Fruit fly (Drosophila melanogaster) whole organism, prepupa: ENCODE results near the gene CG9522.

Source experiments
- CG10669 ChIP-seq: fragments of 200-800 bp; sonication (Bioruptor generic); optimal IDR thresholded peaks from 3 replicates; lab custom pipeline; 2018; ENCODE audit warnings: missing biosample characterization, mild to moderate bottlenecking, missing genetic modification characterization, moderate library complexity
- CG11294 ChIP-seq: fragments of 200-800 bp; sonication (Bioruptor generic); IDR thresholded peaks from 2 replicates; pipeline ENCODE4 v1.3.6; 2022; ENCODE audit warnings: missing biosample characterization, missing genetic modification characterization
- CG11762 ChIP-seq: fragments of 200-800 bp; sonication (Bioruptor generic); optimal IDR thresholded peaks from 3 replicates; lab custom pipeline; 2016; ENCODE audit warnings: missing biosample characterization, missing genetic modification characterization; ENCODE audit not compliant: insufficient read depth
- CG16779 ChIP-seq: fragments of 200-800 bp; sonication (Bioruptor generic); optimal IDR thresholded peaks from 3 replicates; lab custom pipeline; 2017; ENCODE audit warnings: missing biosample characterization, mild to moderate bottlenecking, missing genetic modification characterization
- CG6163 ChIP-seq: fragments of 200-800 bp; sonication (Bioruptor generic); IDR thresholded peaks from 3 replicates; pipeline ENCODE4 v1.3.6; 2022; ENCODE audit warnings: missing biosample characterization, missing genetic modification characterization
- CG6276 ChIP-seq: fragments of 200-800 bp; sonication (Bioruptor generic); optimal IDR thresholded peaks from 2 replicates; lab custom pipeline; 2017; ENCODE audit warnings: missing biosample characterization, mild to moderate bottlenecking, missing genetic modification characterization
- CG6792 ChIP-seq: fragments of 200-800 bp; sonication (Bioruptor generic); optimal IDR thresholded peaks from 3 replicates; lab custom pipeline; 2016; ENCODE audit warnings: missing biosample characterization, missing genetic modification characterization
- CG6854 ChIP-seq: fragments of 200-800 bp; sonication (Bioruptor generic); optimal IDR thresholded peaks from 2 replicates; lab custom pipeline; 2017; ENCODE audit warnings: missing biosample characterization, mild to moderate bottlenecking, missing genetic modification characterization
- CG7368 ChIP-seq: fragments of 200-800 bp; sonication (Bioruptor generic); optimal IDR thresholded peaks from 3 replicates; lab custom pipeline; 2016; ENCODE audit warnings: missing biosample characterization, missing genetic modification characterization
- CG8119 ChIP-seq: fragments of 200-800 bp; sonication (Bioruptor generic); IDR thresholded peaks from 3 replicates; pipeline ENCODE4 v1.3.6; 2022; ENCODE audit warnings: missing biosample characterization, missing genetic modification characterization
- CG8632 ChIP-seq: fragments of 200-800 bp; sonication (Bioruptor generic); optimal IDR thresholded peaks from 3 replicates; lab custom pipeline; 2016; ENCODE audit warnings: missing biosample characterization, missing genetic modification characterization
- Eip75B ChIP-seq: fragments of 200-800 bp; sonication (Bioruptor generic); optimal IDR thresholded peaks from 3 replicates; lab custom pipeline; 2016; ENCODE audit warnings: missing biosample characterization, missing genetic modification characterization
- Eip78C ChIP-seq: fragments of 200-800 bp; sonication (Bioruptor generic); peaks from one replicate; lab custom pipeline; 2016; ENCODE audit warnings: missing biosample characterization, missing genetic modification characterization
- Eip93F ChIP-seq: fragments of 200-800 bp; sonication (Bioruptor generic); optimal IDR thresholded peaks from 2 replicates; lab custom pipeline; 2016; ENCODE audit warnings: missing biosample characterization, mild to moderate bottlenecking, missing genetic modification characterization
- Hr39 ChIP-seq: fragments of 200-800 bp; sonication (Bioruptor generic); optimal IDR thresholded peaks from 2 replicates; lab custom pipeline; 2016; ENCODE audit warnings: missing biosample characterization, missing genetic modification characterization
- Hr4 ChIP-seq: fragments of 200-800 bp; sonication (Bioruptor generic); optimal IDR thresholded peaks from 3 replicates; lab custom pipeline; 2016; ENCODE audit warnings: missing biosample characterization, missing genetic modification characterization
- Met ChIP-seq: fragments of 200-800 bp; sonication (Bioruptor generic); optimal IDR thresholded peaks from 3 replicates; lab custom pipeline; 2016; ENCODE audit warnings: missing biosample characterization, missing genetic modification characterization
- OdsH ChIP-seq: fragments of 200-800 bp; sonication (Bioruptor generic); optimal IDR thresholded peaks from 3 replicates; lab custom pipeline; 2016; ENCODE audit warnings: missing biosample characterization, missing genetic modification characterization
- achi ChIP-seq: fragments of 200-800 bp; sonication (Bioruptor generic); optimal IDR thresholded peaks from 3 replicates; lab custom pipeline; 2016; ENCODE audit warnings: missing biosample characterization, missing genetic modification characterization
- dac ChIP-seq: fragments of 200-800 bp; sonication (Bioruptor generic); optimal IDR thresholded peaks from 2 replicates; lab custom pipeline; 2017; ENCODE audit warnings: missing biosample characterization, mild to moderate bottlenecking, missing genetic modification characterization
- eg ChIP-seq: fragments of 200-800 bp; sonication (Bioruptor generic); IDR thresholded peaks from 3 replicates; pipeline ENCODE4 v1.3.6; 2022; ENCODE audit warnings: missing biosample characterization, missing genetic modification characterization
- fd85E ChIP-seq: fragments of 200-800 bp; sonication (Bioruptor generic); optimal IDR thresholded peaks from 3 replicates; lab custom pipeline; 2016; ENCODE audit warnings: missing biosample characterization, missing genetic modification characterization
- fkh ChIP-seq: fragments of 200-800 bp; sonication (Bioruptor generic); optimal IDR thresholded peaks from 3 replicates; lab custom pipeline; 2017; ENCODE audit warnings: missing biosample characterization, mild to moderate bottlenecking, missing genetic modification characterization, moderate library complexity
- net ChIP-seq: fragments of 200-800 bp; sonication (Bioruptor generic); optimal IDR thresholded peaks from 3 replicates; lab custom pipeline; 2016; ENCODE audit warnings: missing biosample characterization, missing genetic modification characterization
- pdm3 ChIP-seq: fragments of 200-800 bp; sonication (Bioruptor generic); optimal IDR thresholded peaks from 3 replicates; lab custom pipeline; 2016; ENCODE audit warnings: missing biosample characterization, missing genetic modification characterization
- ss ChIP-seq, 2 experiments: fragments of 200-800 bp; sonication (Bioruptor generic); optimal IDR thresholded peaks; 2 replicates in 1 of 2; 3 replicates in 1 of 2; lab custom pipeline; 2017 to 2018; ENCODE audit warnings: mild to moderate bottlenecking in 2 of 2, missing biosample characterization in 2 of 2, missing genetic modification characterization in 2 of 2, moderate library complexity in 1 of 2
- svp ChIP-seq: fragments of 200-800 bp; sonication (Bioruptor generic); peaks from one replicate; lab custom pipeline; 2016; ENCODE audit warnings: missing biosample characterization, missing genetic modification characterization
- topi ChIP-seq: fragments of 200-800 bp; sonication (Bioruptor generic); optimal IDR thresholded peaks from 3 replicates; lab custom pipeline; 2016; ENCODE audit warnings: missing biosample characterization, missing genetic modification characterization
- vri ChIP-seq: fragments of 200-800 bp; sonication (Bioruptor generic); optimal IDR thresholded peaks from 3 replicates; lab custom pipeline; 2016; ENCODE audit warnings: missing biosample characterization, mild to moderate bottlenecking, missing genetic modification characterization

Gene CG9522

dm6 chrX:14839047-14839446 is 9.6 kb downstream of the CG9522 start, which contains the start of the genes CG32590 and Flo2 (continued):
- TF ChIP-seq OdsH, result peak; percentile 71
- TF ChIP-seq CG8119 (GFP tag; lab: Robert Waterston, UW), result no peak
- peak; percentile 10 for TF ChIP-seq net
- peak in 1 of 2 experiments; percentile 19 for TF ChIP-seq ss (GFP tag; optimal IDR thresholded peaks at IDR 0.05; lab: Kevin White, UChicago)
- peak; percentile 48 for TF ChIP-seq Met (GFP tag; lab: Kevin White, UChicago)
- TF ChIP-seq topi (GFP tag; lab: Kevin White, UChicago), result peak; percentile 70
- TF ChIP-seq pdm3 (GFP tag; lab: Kevin White, UChicago), result peak; percentile 69
- TF ChIP-seq Hr39 (GFP tag; lab: Kevin White, UChicago), result peak; percentile 76
- peak; percentile 21 for TF ChIP-seq CG6792
- TF ChIP-seq CG7368 (GFP tag; lab: Kevin White, UChicago), result no peak
- TF ChIP-seq vri, result peak; percentile 61
- TF ChIP-seq fd85E (GFP tag; lab: Kevin White, UChicago), result no peak
- TF ChIP-seq CG11294 (GFP tag; lab: Robert Waterston, UW), result peak; percentile 51; the same call in 1 of the 2 replicates

- TF ChIP-seq vri (peak; percentile 38), Eip78C (GFP tag; lab: Kevin White, UChicago) (no peak)
- TF ChIP-seq, all 60 proteins: peak for 1
Measured at dm6 chrX:14837983-14838382, 10.6 kb downstream of the CG9522 start, which contains the start of gene Grx5. Gene Grx5 (minus strand): TSS chrX:14838198.

- TF ChIP-seq CG6163 (GFP tag; lab: Robert Waterston, UW) (no peak), CG6276 (GFP tag; lab: Kevin White, UChicago) (no peak)
Measured at dm6 chrX:14836425-14836824, 12.2 kb downstream of the CG9522 start, which contains the start of gene CG14410. Gene CG14410 (plus strand): TSS chrX:14836725.

- TF ChIP-seq Eip93F (GFP tag; lab: Kevin White, UChicago), result no peak
- TF ChIP-seq svp (GFP tag; lab: Kevin White, UChicago), result peak; percentile 80
- peak; percentile 7 for TF ChIP-seq CG6854
- 0 out of 3 replicates have a peak, but pooled peaks have one; percentile 9 for TF ChIP-seq eg
- no peak for TF ChIP-seq CG8632
- no peak for TF ChIP-seq OdsH
- no peak for TF ChIP-seq Eip75B
- TF ChIP-seq fkh (GFP tag; lab: Kevin White, UChicago), result peak; percentile 20
- TF ChIP-seq Eip78C (GFP tag; lab: Kevin White, UChicago), result peak; percentile 64
- TF ChIP-seq achi, result peak; percentile 43
Measured at dm6 chrX:14832562-14833303, 15.9 kb downstream of the CG9522 start, which contains the start of gene CG14411. Gene CG14411 (plus strand): TSS chrX:14832647.

dm6 chrX:14831713-14832561 is 16.7 kb downstream of the CG9522 start, which contains the start of gene CG14408:
Gene CG14408 (minus strand): TSS chrX:14832033.
- TF ChIP-seq CG16779 (tag; lab: Kevin White, UChicago), result no peak
- TF ChIP-seq Eip78C (GFP tag; lab: Kevin White, UChicago), result peak; percentile 51
- peak; percentile 6 for TF ChIP-seq fkh (GFP tag; lab: Kevin White, UChicago)
- peak; percentile 3 for TF ChIP-seq topi (GFP tag; lab: Kevin White, UChicago)

dm6 chrX:14827643-14828042 is 21.0 kb downstream of the CG9522 start:
- TF ChIP-seq CG11762 (GFP tag; lab: Kevin White, UChicago), result no peak
- no peak for TF ChIP-seq Hr4 (GFP tag; lab: Kevin White, UChicago)
- no peak for TF ChIP-seq dac (GFP tag; lab: Kevin White, UChicago)
- TF ChIP-seq achi, result no peak
- no peak for TF ChIP-seq CG10669 (GFP tag; lab: Kevin White, UChicago)
- no peak for TF ChIP-seq CG7368 (GFP tag; lab: Kevin White, UChicago)
- no peak for TF ChIP-seq svp (GFP tag; lab: Kevin White, UChicago)
